Worm (Caenorhabditis elegans) whole organism, mixed stage, embryonic: Measurements from ENCODE around the gene ttr-9.

Source experiments
- mep-1 ChIP-seq: fragments of 150-350 bp; optimal IDR thresholded peaks from 2 replicates; lab custom pipeline; 2017; ENCODE audit warnings: missing biosample characterization, missing genetic modification reagents, missing genetic modification characterization, inconsistent platforms
- nhr-237 ChIP-seq: fragments of 150-350 bp; optimal IDR thresholded peaks from 2 replicates; lab custom pipeline; 2014; ENCODE audit warnings: missing biosample characterization, missing genetic modification characterization
- pha-4 ChIP-seq: fragments of 150-350 bp; optimal IDR thresholded peaks from 2 replicates; lab custom pipeline; 2018; ENCODE audit warnings: missing biosample characterization, missing genetic modification reagents, missing genetic modification characterization
- ztf-11 ChIP-seq: fragments of 150-350 bp; optimal IDR thresholded peaks from 2 replicates; lab custom pipeline; 2014; ENCODE audit warnings: missing biosample characterization, missing genetic modification characterization

DNA sequence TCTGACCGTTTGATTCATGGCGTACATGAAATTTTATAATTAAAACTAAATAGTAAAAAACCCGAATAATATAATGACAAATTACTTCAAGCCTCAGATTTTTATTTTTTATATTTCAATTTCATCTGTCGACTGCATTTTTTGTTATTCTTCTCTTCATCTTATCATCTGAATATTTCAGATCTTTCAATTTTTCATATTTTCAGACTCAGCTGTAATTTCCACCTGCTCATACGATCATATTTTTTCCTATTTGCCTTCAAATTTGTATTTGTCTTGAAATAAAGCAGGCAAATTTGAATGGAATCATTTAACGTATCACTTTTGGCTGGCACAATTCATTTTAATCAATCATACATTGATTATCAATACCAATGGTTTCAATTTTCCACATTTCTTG is 8.1 kb downstream of the ttr-9 start, which contains the start of gene sru-4:
- no peak for TF ChIP-seq nhr-237 (tag; lab: Kevin White, UChicago)
- TF ChIP-seq mep-1 (tag; lab: Kevin White, UChicago) = no peak
- TF ChIP-seq pha-4 = no peak
- no peak for TF ChIP-seq ztf-11 (tag; lab: Kevin White, UChicago)
